Fruit fly (Drosophila melanogaster): Measurements from ENCODE around the gene RNF220.

RNF220 gene

dm6 chr3R:22719607-22719949 lies 6.6 kb downstream of the RNF220 start:
- no peak for TF ChIP-seq noc (tag; optimal IDR thresholded peaks at IDR 0.05)

dm6 chr3R:22718937-22719606 lies 7.1 kb downstream of the RNF220 start:
- no peak for TF ChIP-seq noc (tag; optimal IDR thresholded peaks at IDR 0.05)

DNA sequence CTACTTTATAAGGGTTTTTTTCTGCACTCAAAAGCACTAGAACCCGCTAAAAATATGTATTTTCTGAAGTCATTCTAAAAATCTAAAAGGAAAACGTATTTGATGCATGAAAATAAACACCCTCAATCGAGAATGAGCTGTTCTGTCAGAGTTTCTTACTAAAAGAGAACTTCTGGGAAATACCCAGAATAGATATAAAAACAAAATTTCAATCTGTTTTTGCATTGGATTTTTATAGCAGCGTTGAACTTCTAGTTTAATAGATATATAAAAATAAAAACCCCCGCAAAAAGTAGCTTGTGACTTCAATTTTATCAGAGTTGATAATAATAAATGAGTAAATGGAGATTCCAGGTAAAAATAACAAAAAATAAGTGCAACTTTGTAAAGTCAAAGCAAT lies 7.8 kb downstream of the RNF220 start:
- no peak for TF ChIP-seq noc (tag; optimal IDR thresholded peaks at IDR 0.05)

DNA sequence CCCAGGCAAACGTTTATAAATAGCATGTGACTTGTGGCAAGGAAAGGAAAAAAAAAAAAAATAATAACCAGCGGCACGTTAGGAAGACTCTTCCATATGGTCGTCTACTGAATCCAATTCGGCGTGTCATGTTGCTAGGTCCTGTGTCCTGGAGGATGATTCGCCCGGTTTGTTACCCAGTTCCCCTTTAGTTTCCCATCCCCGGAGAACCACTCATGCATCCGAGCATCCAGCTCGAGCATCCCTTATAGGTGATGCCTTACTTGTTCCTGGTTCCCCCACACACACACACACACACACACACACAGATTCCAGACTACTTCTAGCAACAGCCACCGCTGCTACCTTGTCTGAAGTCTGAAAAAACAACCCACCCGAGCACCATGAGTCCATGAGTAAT lies 8.4 kb downstream of the RNF220 start:
- TF ChIP-seq noc (tag; optimal IDR thresholded peaks at IDR 0.05), result no peak

dm6 chr3R:22710662-22711061 lies 15.6 kb downstream of the RNF220 start, which contains the start of gene CG4907:
CG4907 (minus strand) TSS chr3R:22710762.
- no peak for TF ChIP-seq noc (tag; optimal IDR thresholded peaks at IDR 0.05)

- no peak for TF ChIP-seq noc (tag; optimal IDR thresholded peaks at IDR 0.05)
These were observed 19.0 kb downstream of the RNF220 start, which contains the start of gene CG13842 for dm6 chr3R:22707178-22707577. CG13842 (minus strand) TSS chr3R:22707278.

dm6 chr3R:22701793-22702192 lies 24.4 kb downstream of the RNF220 start, which contains the start of the genes CG6972 and CCAP:
CG6972 (plus strand) TSS chr3R:22702007.
CCAP (minus strand) TSS chr3R:22702084.
- TF ChIP-seq noc (tag; optimal IDR thresholded peaks at IDR 0.05), result no peak

DNA sequence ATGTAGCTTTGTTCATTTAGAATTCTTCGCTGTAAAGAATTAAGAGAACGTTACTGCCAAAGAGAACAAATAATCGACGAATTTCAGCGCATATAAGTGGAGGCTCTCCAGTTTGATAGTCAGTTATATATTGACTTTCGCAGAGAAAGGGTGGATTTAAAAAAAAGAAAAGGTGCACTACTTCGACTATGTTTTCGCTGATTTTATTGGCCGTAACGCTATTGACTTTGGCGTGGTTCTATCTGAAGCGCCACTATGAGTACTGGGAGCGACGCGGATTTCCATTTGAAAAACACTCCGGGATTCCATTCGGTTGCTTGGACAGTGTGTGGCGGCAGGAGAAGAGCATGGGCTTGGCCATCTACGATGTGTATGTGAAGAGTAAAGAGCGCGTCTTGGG lies 28.0 kb downstream of the RNF220 start, which contains the start of gene Cyp6d4:
Gene Cyp6d4 (plus strand): TSS at position 112 of the 400 bp plus-strand sequence.
- no peak for TF ChIP-seq noc (tag; optimal IDR thresholded peaks at IDR 0.05)

DNA sequence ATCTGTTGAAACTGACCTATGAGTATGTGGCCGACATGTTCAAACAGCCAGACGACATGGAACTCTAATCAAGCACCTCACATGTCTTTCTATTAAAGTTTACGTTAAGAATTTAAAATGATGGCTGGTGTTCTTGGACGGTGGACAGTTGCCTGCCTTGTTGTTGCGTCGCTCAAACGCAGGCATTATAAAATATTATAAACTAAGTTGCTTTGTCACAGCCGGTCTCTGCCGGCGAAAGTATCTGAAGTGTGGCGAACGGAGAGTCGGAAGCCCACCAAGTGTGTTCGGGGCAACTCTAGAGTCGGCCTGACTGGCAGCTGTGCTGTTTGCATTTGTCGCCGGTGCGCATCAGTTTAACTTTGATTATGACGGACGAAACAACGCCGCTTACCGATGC lies 31.6 kb downstream of the RNF220 start, which contains the start of gene cd:
Gene cd (plus strand): TSS at position 301 of the 400 bp plus-strand sequence.
- TF ChIP-seq noc (tag; optimal IDR thresholded peaks at IDR 0.05), result no peak

dm6 chr3R:22690311-22690710 lies 35.9 kb downstream of the RNF220 start, which contains the start of the genes wfs1 and Nup133:
wfs1 (minus strand) TSS chr3R:22690380.
Nup133 (plus strand) TSS chr3R:22690607.
- peak; percentile 73 for TF ChIP-seq noc (tag; optimal IDR thresholded peaks at IDR 0.05)

- peak; percentile 67 for TF ChIP-seq noc (tag; optimal IDR thresholded peaks at IDR 0.05)
These were observed 39.8 kb downstream of the RNF220 start, which contains the start of the genes Gclm and CG17625 for dm6 chr3R:22686336-22686874. Gclm (minus strand) TSS chr3R:22686510. CG17625 (plus strand) TSS chr3R:22686849.

- TF ChIP-seq noc (tag; optimal IDR thresholded peaks at IDR 0.05), result no peak
These were observed 41.3 kb downstream of the RNF220 start for dm6 chr3R:22684948-22685253.

dm6 chr3R:22684044-22684947 lies 41.9 kb downstream of the RNF220 start:
- TF ChIP-seq noc (tag; optimal IDR thresholded peaks at IDR 0.05), result peak; percentile 94

DNA sequence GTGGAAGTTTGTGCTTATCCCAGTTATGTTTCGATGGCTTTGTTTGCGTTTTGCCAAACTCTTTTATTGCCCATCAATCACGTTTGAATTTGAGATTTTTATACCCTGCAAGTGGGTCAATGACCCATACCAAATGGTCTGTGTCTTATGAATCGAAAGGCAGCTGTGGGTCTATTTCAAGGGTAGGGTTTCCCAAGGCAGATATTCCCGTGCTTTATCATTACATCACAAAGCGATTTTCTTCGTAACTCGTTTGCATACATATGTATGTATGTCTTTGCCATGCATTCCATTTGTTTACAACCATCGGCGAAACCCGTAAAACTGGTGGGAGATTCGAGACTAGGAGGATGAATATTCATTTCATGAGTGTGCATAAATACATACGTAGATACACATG lies 50.8 kb downstream of the RNF220 start:
- no peak for TF ChIP-seq noc (tag; optimal IDR thresholded peaks at IDR 0.05)

All from whole organism, larva.